Fruit fly (Drosophila melanogaster): Measurements from ENCODE around the gene Pdp.

Pdp gene

DNA sequence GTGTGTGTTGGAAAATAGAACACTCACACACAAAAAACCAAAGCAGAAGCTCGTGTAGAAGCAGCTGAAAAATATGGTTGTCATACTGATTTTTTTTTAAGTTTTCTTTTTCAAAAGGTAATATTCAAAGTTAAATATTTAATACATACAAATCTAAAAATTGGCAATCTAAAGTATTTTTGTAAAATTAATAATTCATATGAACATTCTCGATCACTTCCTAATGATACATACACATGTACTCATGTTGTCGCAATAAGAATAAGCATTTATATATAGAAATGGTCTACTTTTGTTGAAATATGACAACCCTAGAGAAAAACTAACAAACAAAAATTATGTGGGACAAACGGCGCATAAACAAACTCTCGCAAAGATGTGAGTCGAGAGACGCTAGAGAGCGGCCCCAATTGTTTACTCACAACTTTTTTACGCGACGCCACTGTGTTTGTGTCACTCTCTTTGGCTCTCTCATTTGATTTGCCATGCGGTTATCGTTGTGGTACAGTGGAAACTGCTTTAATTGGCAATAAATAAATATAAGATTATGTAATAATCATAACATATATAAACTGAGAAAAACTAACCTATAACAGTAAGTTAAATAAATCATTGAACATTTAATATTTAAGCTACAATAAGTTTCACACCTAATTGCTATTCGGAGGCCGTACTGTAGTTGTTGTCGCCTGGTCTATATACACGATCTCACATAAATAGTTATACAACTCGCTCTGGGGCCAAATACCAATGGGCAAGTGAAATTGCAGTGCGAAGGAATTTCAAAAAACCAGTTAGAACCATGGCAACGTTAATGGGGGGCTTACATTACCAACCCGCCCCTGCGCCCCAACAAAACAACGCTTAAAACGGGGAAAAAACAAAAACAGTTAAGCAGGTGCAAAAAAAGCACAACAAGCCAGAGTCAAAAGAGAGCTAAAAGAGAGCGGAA is 27.8 kb downstream of the Pdp start (continued):
- TF ChIP-seq CG4730 (GFP tag; IDR thresholded peaks at IDR 0.05), result peak; percentile 97
- TF ChIP-seq lilli (GFP tag; optimal IDR thresholded peaks at IDR 0.05), result peak; percentile 90
- TF ChIP-seq Hr78 (GFP tag; optimal IDR thresholded peaks at IDR 0.05), result peak in 1 of 2 experiments; percentile 91
- TF ChIP-seq CG1529 (GFP tag; optimal IDR thresholded peaks at IDR 0.05), result peak; percentile 93
- TF ChIP-seq stc (GFP tag; IDR thresholded peaks at IDR 0.05), result peak; percentile 98
- peak; percentile 92 for TF ChIP-seq CG3407 (GFP tag; optimal IDR thresholded peaks at IDR 0.05)
- TF ChIP-seq phol (tag; optimal IDR thresholded peaks at IDR 0.05), result peak; percentile 96
- peak; percentile 63; the same call in 1 of the 4 replicates for TF ChIP-seq chinmo (GFP tag; IDR thresholded peaks at IDR 0.05; ENCODE audit: partially characterized antibody)
- TF ChIP-seq CG31441 (GFP tag; IDR thresholded peaks at IDR 0.05), result peak; percentile 96
- peak; percentile 97 for TF ChIP-seq sens (GFP tag)
- peak; percentile 51 for TF ChIP-seq CG9797 (GFP tag; optimal IDR thresholded peaks at IDR 0.05)
- TF ChIP-seq CG8478 (optimal IDR thresholded peaks at IDR 0.05), result no peak
- peak; percentile 94 for TF ChIP-seq CG33557 (GFP tag; optimal IDR thresholded peaks at IDR 0.05)
- TF ChIP-seq Hr51 (GFP tag; optimal IDR thresholded peaks at IDR 0.05), result peak; percentile 86 to 99
- TF ChIP-seq CG7372 (GFP tag; IDR thresholded peaks at IDR 0.05), result peak; percentile 99
- TF ChIP-seq CG1832 (GFP tag; optimal IDR thresholded peaks at IDR 0.05), result no peak
- TF ChIP-seq cad (GFP tag; optimal IDR thresholded peaks at IDR 0.05), result no peak
- no peak for TF ChIP-seq fru (optimal IDR thresholded peaks at IDR 0.05)
- TF ChIP-seq Ada2b (GFP tag; IDR thresholded peaks at IDR 0.05), result peak; percentile 99
- TF ChIP-seq BtbVII (GFP tag; optimal IDR thresholded peaks at IDR 0.05), result peak; percentile 97
- TF ChIP-seq tll (GFP tag; optimal IDR thresholded peaks at IDR 0.05), result peak in 1 of 2 experiments; percentile 54
- peak; percentile 91 for TF ChIP-seq ash1 (GFP tag; optimal IDR thresholded peaks at IDR 0.05)
- peak; percentile 91 for TF ChIP-seq slou (GFP tag; optimal IDR thresholded peaks at IDR 0.05)
- TF ChIP-seq br (optimal IDR thresholded peaks at IDR 0.05), result no peak
- peak; percentile 94 for TF ChIP-seq CG3065 (GFP tag; optimal IDR thresholded peaks at IDR 0.05)
- peak; percentile 98 for TF ChIP-seq CG2712 (tag; optimal IDR thresholded peaks at IDR 0.05)
- TF ChIP-seq ham (GFP tag; IDR thresholded peaks at IDR 0.05), result peak; percentile 91
- TF ChIP-seq bcd (GFP tag; optimal IDR thresholded peaks at IDR 0.05), result peak; percentile 97
- TF ChIP-seq CG15696 (tag; optimal IDR thresholded peaks at IDR 0.05), result peak; percentile 96
- TF ChIP-seq her (GFP tag; optimal IDR thresholded peaks at IDR 0.05), result no peak
- TF ChIP-seq HLH4C (GFP tag; IDR thresholded peaks at IDR 0.05; ENCODE audit: partially characterized antibody), result no peak
- TF ChIP-seq dan (GFP tag; IDR thresholded peaks at IDR 0.05), result peak; percentile 84
- peak; percentile 92 for TF ChIP-seq CG4820 (GFP tag; optimal IDR thresholded peaks at IDR 0.05)
- peak; percentile 98 for TF ChIP-seq CG12391 (tag; optimal IDR thresholded peaks at IDR 0.05)
- peak; percentile 97 for TF ChIP-seq CG6813 (GFP tag; optimal IDR thresholded peaks at IDR 0.05)
- TF ChIP-seq H2.0 (GFP tag; IDR thresholded peaks at IDR 0.05), result peak; percentile 99
- TF ChIP-seq Dp (GFP tag; optimal IDR thresholded peaks at IDR 0.05), result peak; percentile 21
- peak; percentile 20 for TF ChIP-seq pzg (GFP tag; optimal IDR thresholded peaks at IDR 0.05)
- TF ChIP-seq Med (GFP tag), result peak; percentile 98
- peak; percentile 77 to 81 for TF ChIP-seq Trl (optimal IDR thresholded peaks at IDR 0.05)
- TF ChIP-seq Trl (GFP tag; optimal IDR thresholded peaks at IDR 0.05), result peak; percentile 33
- TF ChIP-seq CG7271 (tag; optimal IDR thresholded peaks at IDR 0.05), result peak; percentile 87
- TF ChIP-seq ara (GFP tag; IDR thresholded peaks at IDR 0.05), result peak; percentile 97
- TF ChIP-seq Chrac-16 (GFP tag; optimal IDR thresholded peaks at IDR 0.05), result peak; percentile 97
- TF ChIP-seq ems (GFP tag; optimal IDR thresholded peaks at IDR 0.05), result peak; percentile 84
- peak; percentile 98 for TF ChIP-seq Sox102F (GFP tag; optimal IDR thresholded peaks at IDR 0.05)
- TF ChIP-seq Hmr (GFP tag; optimal IDR thresholded peaks at IDR 0.05), result peak; percentile 98
- TF ChIP-seq Blimp-1 (GFP tag; optimal IDR thresholded peaks at IDR 0.05), result peak; percentile 96
- peak; percentile 95 for TF ChIP-seq Lim3 (GFP tag; IDR thresholded peaks at IDR 0.05)
